Fruit fly (Drosophila melanogaster) whole organism, prepupa: ENCODE results near the gene Hibch.

Experiments
- Blimp-1 ChIP-seq: fragments of 200-800 bp; sonication (Bioruptor generic); optimal IDR thresholded peaks from 3 replicates; lab custom pipeline; 2017; ENCODE audit warnings: missing biosample characterization, missing genetic modification characterization, mild to moderate bottlenecking, moderate library complexity, missing genetic modification reagents
- CG11294 ChIP-seq: fragments of 200-800 bp; sonication (Bioruptor generic); IDR thresholded peaks from 2 replicates; pipeline ENCODE4 v1.3.6; 2022; ENCODE audit warnings: missing biosample characterization, missing genetic modification characterization
- CG1621 ChIP-seq: fragments of 200-800 bp; sonication (Bioruptor generic); optimal IDR thresholded peaks from 3 replicates; lab custom pipeline; 2018; ENCODE audit warnings: missing biosample characterization, mild to moderate bottlenecking, missing genetic modification characterization
- CG16779 ChIP-seq: fragments of 200-800 bp; sonication (Bioruptor generic); optimal IDR thresholded peaks from 3 replicates; lab custom pipeline; 2017; ENCODE audit warnings: missing biosample characterization, mild to moderate bottlenecking, missing genetic modification characterization
- CG3032 ChIP-seq: fragments of 200-800 bp; optimal IDR thresholded peaks from 2 replicates; lab custom pipeline; 2019; ENCODE audit warnings: missing biosample characterization, mild to moderate bottlenecking, missing genetic modification characterization, moderate library complexity
- CG31627 ChIP-seq: fragments of 200-800 bp; sonication (Bioruptor generic); optimal IDR thresholded peaks from 3 replicates; lab custom pipeline; 2016; ENCODE audit warnings: missing biosample characterization, missing genetic modification characterization
- CG34406 ChIP-seq: fragments of 200-800 bp; sonication (Bioruptor generic); optimal IDR thresholded peaks from 3 replicates; lab custom pipeline; 2016; ENCODE audit warnings: missing biosample characterization, missing genetic modification characterization
- CG4318 ChIP-seq: fragments of 200-800 bp; sonication (Bioruptor generic); optimal IDR thresholded peaks from 3 replicates; lab custom pipeline; 2017; ENCODE audit warnings: missing biosample characterization, mild to moderate bottlenecking, missing genetic modification characterization
- CG6163 ChIP-seq: fragments of 200-800 bp; sonication (Bioruptor generic); IDR thresholded peaks from 3 replicates; pipeline ENCODE4 v1.3.6; 2022; ENCODE audit warnings: missing biosample characterization, missing genetic modification characterization
- CG6276 ChIP-seq: fragments of 200-800 bp; sonication (Bioruptor generic); optimal IDR thresholded peaks from 2 replicates; lab custom pipeline; 2017; ENCODE audit warnings: missing biosample characterization, mild to moderate bottlenecking, missing genetic modification characterization
- CG6792 ChIP-seq: fragments of 200-800 bp; sonication (Bioruptor generic); optimal IDR thresholded peaks from 3 replicates; lab custom pipeline; 2016; ENCODE audit warnings: missing biosample characterization, missing genetic modification characterization
- CG6808 ChIP-seq: fragments of 200-800 bp; sonication (Bioruptor generic); optimal IDR thresholded peaks from 3 replicates; lab custom pipeline; 2017; ENCODE audit warnings: missing biosample characterization, missing genetic modification characterization, mild to moderate bottlenecking, moderate library complexity, missing genetic modification reagents
- CG6854 ChIP-seq: fragments of 200-800 bp; sonication (Bioruptor generic); optimal IDR thresholded peaks from 2 replicates; lab custom pipeline; 2017; ENCODE audit warnings: missing biosample characterization, mild to moderate bottlenecking, missing genetic modification characterization
- CG8119 ChIP-seq: fragments of 200-800 bp; sonication (Bioruptor generic); IDR thresholded peaks from 3 replicates; pipeline ENCODE4 v1.3.6; 2022; ENCODE audit warnings: missing biosample characterization, missing genetic modification characterization
- CG8319 ChIP-seq: fragments of 200-800 bp; sonication (Bioruptor generic); optimal IDR thresholded peaks from 3 replicates; lab custom pipeline; 2016; ENCODE audit warnings: missing biosample characterization, missing genetic modification characterization
- CG8632 ChIP-seq: fragments of 200-800 bp; sonication (Bioruptor generic); optimal IDR thresholded peaks from 3 replicates; lab custom pipeline; 2016; ENCODE audit warnings: missing biosample characterization, missing genetic modification characterization
- CG9139 ChIP-seq: fragments of 200-800 bp; sonication (Bioruptor generic); optimal IDR thresholded peaks from 3 replicates; lab custom pipeline; 2017; ENCODE audit warnings: missing biosample characterization, mild to moderate bottlenecking, missing genetic modification characterization
- Eip78C ChIP-seq: fragments of 200-800 bp; sonication (Bioruptor generic); peaks from one replicate; lab custom pipeline; 2016; ENCODE audit warnings: missing biosample characterization, missing genetic modification characterization
- Eip93F ChIP-seq: fragments of 200-800 bp; sonication (Bioruptor generic); optimal IDR thresholded peaks from 2 replicates; lab custom pipeline; 2016; ENCODE audit warnings: missing biosample characterization, mild to moderate bottlenecking, missing genetic modification characterization
- Ets96B ChIP-seq: fragments of 200-800 bp; optimal IDR thresholded peaks from 2 replicates; lab custom pipeline; 2019; ENCODE audit warnings: missing biosample characterization, mild to moderate bottlenecking, missing genetic modification characterization, moderate library complexity
- Gug ChIP-seq: fragments of 200-800 bp; sonication (Bioruptor generic); IDR thresholded peaks from 2 replicates; pipeline ENCODE4 v1.3.6; 2022; ENCODE audit warnings: missing biosample characterization, missing genetic modification characterization
- Hr39 ChIP-seq: fragments of 200-800 bp; sonication (Bioruptor generic); optimal IDR thresholded peaks from 2 replicates; lab custom pipeline; 2016; ENCODE audit warnings: missing biosample characterization, missing genetic modification characterization
- OdsH ChIP-seq: fragments of 200-800 bp; sonication (Bioruptor generic); optimal IDR thresholded peaks from 3 replicates; lab custom pipeline; 2016; ENCODE audit warnings: missing biosample characterization, missing genetic modification characterization
- Sox15 ChIP-seq: fragments of 200-800 bp; sonication (Bioruptor generic); optimal IDR thresholded peaks from 3 replicates; lab custom pipeline; 2016; ENCODE audit warnings: missing biosample characterization, missing genetic modification characterization
- acj6 ChIP-seq: fragments of 200-800 bp; sonication (Bioruptor generic); optimal IDR thresholded peaks from 3 replicates; lab custom pipeline; 2016; ENCODE audit warnings: missing biosample characterization, missing genetic modification characterization
- cyc ChIP-seq: fragments of 200-800 bp; sonication (Bioruptor generic); optimal IDR thresholded peaks from 3 replicates; lab custom pipeline; 2016; ENCODE audit warnings: missing biosample characterization, missing genetic modification characterization
- dac ChIP-seq: fragments of 200-800 bp; sonication (Bioruptor generic); optimal IDR thresholded peaks from 2 replicates; lab custom pipeline; 2017; ENCODE audit warnings: missing biosample characterization, mild to moderate bottlenecking, missing genetic modification characterization
- dsx ChIP-seq: fragments of 200-800 bp; optimal IDR thresholded peaks from 3 replicates; lab custom pipeline; 2019; ENCODE audit warnings: missing biosample characterization, mild to moderate bottlenecking, missing genetic modification characterization, moderate library complexity; ENCODE audit not compliant: poor library complexity, severe bottlenecking
- eg ChIP-seq: fragments of 200-800 bp; sonication (Bioruptor generic); IDR thresholded peaks from 3 replicates; pipeline ENCODE4 v1.3.6; 2022; ENCODE audit warnings: missing biosample characterization, missing genetic modification characterization
- esn ChIP-seq: fragments of 200-800 bp; sonication (Bioruptor generic); optimal IDR thresholded peaks from 2 replicates; lab custom pipeline; 2016; ENCODE audit warnings: missing biosample characterization, mild to moderate bottlenecking, missing genetic modification characterization, moderate library complexity
- fd85E ChIP-seq: fragments of 200-800 bp; sonication (Bioruptor generic); optimal IDR thresholded peaks from 3 replicates; lab custom pipeline; 2016; ENCODE audit warnings: missing biosample characterization, missing genetic modification characterization
- fkh ChIP-seq: fragments of 200-800 bp; sonication (Bioruptor generic); optimal IDR thresholded peaks from 3 replicates; lab custom pipeline; 2017; ENCODE audit warnings: missing biosample characterization, mild to moderate bottlenecking, missing genetic modification characterization, moderate library complexity
- lz ChIP-seq: fragments of 200-800 bp; sonication (Bioruptor generic); optimal IDR thresholded peaks from 3 replicates; lab custom pipeline; 2016; ENCODE audit warnings: missing biosample characterization, missing genetic modification characterization
- net ChIP-seq: fragments of 200-800 bp; sonication (Bioruptor generic); optimal IDR thresholded peaks from 3 replicates; lab custom pipeline; 2016; ENCODE audit warnings: missing biosample characterization, missing genetic modification characterization
- pdm3 ChIP-seq: fragments of 200-800 bp; sonication (Bioruptor generic); optimal IDR thresholded peaks from 3 replicates; lab custom pipeline; 2016; ENCODE audit warnings: missing biosample characterization, missing genetic modification characterization
- spab ChIP-seq: fragments of 200-800 bp; sonication (Bioruptor generic); optimal IDR thresholded peaks from 2 replicates; lab custom pipeline; 2017; ENCODE audit warnings: missing biosample characterization, mild to moderate bottlenecking, missing genetic modification characterization, missing genetic modification reagents
- ss ChIP-seq, 2 experiments: fragments of 200-800 bp; sonication (Bioruptor generic); optimal IDR thresholded peaks; 2 replicates in 1 of 2; 3 replicates in 1 of 2; lab custom pipeline; 2017 to 2018; ENCODE audit warnings: mild to moderate bottlenecking in 2 of 2, missing biosample characterization in 2 of 2, missing genetic modification characterization in 2 of 2, moderate library complexity in 1 of 2
- svp ChIP-seq: fragments of 200-800 bp; sonication (Bioruptor generic); peaks from one replicate; lab custom pipeline; 2016; ENCODE audit warnings: missing biosample characterization, missing genetic modification characterization
- topi ChIP-seq: fragments of 200-800 bp; sonication (Bioruptor generic); optimal IDR thresholded peaks from 3 replicates; lab custom pipeline; 2016; ENCODE audit warnings: missing biosample characterization, missing genetic modification characterization
- vri ChIP-seq: fragments of 200-800 bp; sonication (Bioruptor generic); optimal IDR thresholded peaks from 3 replicates; lab custom pipeline; 2016; ENCODE audit warnings: missing biosample characterization, mild to moderate bottlenecking, missing genetic modification characterization

Hibch gene

DNA sequence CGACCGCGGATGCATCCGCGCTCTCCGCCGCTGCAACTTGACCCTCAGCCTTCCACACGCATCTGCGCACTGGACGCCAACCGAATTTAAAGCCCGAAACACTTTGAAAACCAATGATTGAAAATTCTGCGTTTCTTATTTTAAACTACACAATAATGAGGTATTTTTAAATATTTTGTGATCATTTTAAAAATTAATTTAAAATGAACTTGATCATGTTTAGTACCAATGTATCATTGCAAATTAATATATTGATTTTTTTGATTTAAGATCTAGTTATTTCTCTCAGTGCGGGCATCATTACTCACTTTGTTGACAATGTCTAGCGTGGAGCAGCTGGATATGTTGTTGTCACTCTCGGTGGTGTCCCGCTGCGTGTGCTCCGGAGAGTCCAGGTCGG, 9.8 kb downstream of the Hibch start (continued):
- TF ChIP-seq lz (GFP tag; lab: Kevin White, UChicago) (peak; percentile 43), pdm3 (GFP tag; lab: Kevin White, UChicago) (no peak), acj6 (GFP tag; lab: Kevin White, UChicago) (no peak), CG31627 (GFP tag; lab: Kevin White, UChicago) (peak; percentile 18), vri (GFP tag; lab: Kevin White, UChicago) (no peak), CG8119 (GFP tag; lab: Robert Waterston, UW) (peak; percentile 74; the same call in 2 of the 3 replicates), Blimp-1 (GFP tag; lab: Kevin White, UChicago) (no peak), CG4318 (GFP tag; lab: Kevin White, UChicago) (no peak), topi (GFP tag; lab: Kevin White, UChicago) (no peak), CG6163 (GFP tag; lab: Robert Waterston, UW) (peak; percentile 60; the same call in 2 of the 3 replicates), Ets96B (tag; lab: Kevin White, UChicago) (peak; percentile 57), CG6808 (no peak), CG6276 (GFP tag; lab: Kevin White, UChicago) (no peak), dsx (GFP tag; lab: Kevin White, UChicago) (peak; percentile 58), Eip93F (GFP tag; lab: Kevin White, UChicago) (no peak), net (GFP tag; lab: Kevin White, UChicago) (no peak), ss (GFP tag; optimal IDR thresholded peaks at IDR 0.05; lab: Kevin White, UChicago) (no peak), OdsH (no peak), CG34406 (GFP tag; lab: Kevin White, UChicago) (no peak), CG8632 (GFP tag; lab: Kevin White, UChicago) (no peak), Hr39 (GFP tag; lab: Kevin White, UChicago) (no peak), CG3032 (tag; lab: Kevin White, UChicago) (peak; percentile 35), CG8319 (GFP tag; lab: Kevin White, UChicago) (no peak), CG6792 (peak; percentile 50), CG6854 (GFP tag; lab: Kevin White, UChicago) (no peak), Sox15 (GFP tag; lab: Kevin White, UChicago) (no peak), CG16779 (no peak), CG11294 (GFP tag; lab: Robert Waterston, UW) (no peak), CG1621 (tag; lab: Kevin White, UChicago) (no peak)

dm6 chr3R:15367477-15367876, 10.4 kb downstream of the Hibch start, which contains the start of gene CG34404:
Gene CG34404, minus strand, starts transcription at chr3R:15367665.
- TF ChIP-seq Ets96B (tag; lab: Kevin White, UChicago) (no peak), eg (GFP tag; lab: Robert Waterston, UW) (no peak), Eip78C (GFP tag; lab: Kevin White, UChicago) (peak; percentile 40), Hr39 (GFP tag; lab: Kevin White, UChicago) (no peak), CG6854 (GFP tag; lab: Kevin White, UChicago) (no peak), Eip93F (GFP tag; lab: Kevin White, UChicago) (no peak), esn (GFP tag; lab: Kevin White, UChicago) (peak; percentile 22), CG8119 (GFP tag; lab: Robert Waterston, UW) (no peak)

DNA sequence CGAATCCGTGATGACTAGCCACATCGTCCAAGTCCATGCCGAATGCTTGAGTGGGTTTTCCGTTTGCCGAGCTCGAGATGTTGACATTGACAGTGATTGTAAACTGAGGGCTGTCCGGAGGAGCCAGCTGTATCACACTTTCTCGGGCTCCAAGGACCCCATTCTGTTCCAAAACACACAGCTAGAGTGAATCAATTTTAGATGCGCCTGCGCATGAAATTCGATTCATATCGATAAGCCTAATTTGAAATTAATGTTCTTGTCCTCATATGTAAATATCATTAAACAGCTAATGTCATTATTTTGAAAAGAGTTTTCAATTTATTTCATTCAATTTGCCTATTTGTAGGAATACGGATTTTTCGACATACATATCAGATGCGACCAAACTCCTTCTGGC, 12.7 kb downstream of the Hibch start, which contains the start of gene CG14868:
CG14868 (minus strand) TSS at position 204 of the 400 bp plus-strand sequence.
- TF ChIP-seq vri (GFP tag; lab: Kevin White, UChicago) (no peak), CG9139 (GFP tag; lab: Kevin White, UChicago) (no peak), fkh (no peak), svp (no peak), fd85E (GFP tag; lab: Kevin White, UChicago) (no peak), spab (GFP tag; lab: Kevin White, UChicago) (no peak), Hr39 (GFP tag; lab: Kevin White, UChicago) (no peak), CG6808 (no peak), dac (no peak), ss (GFP tag; optimal IDR thresholded peaks at IDR 0.05; lab: Kevin White, UChicago) (no peak), cyc (GFP tag; lab: Kevin White, UChicago) (no peak), Gug (GFP tag; lab: Robert Waterston, UW) (no peak), CG6854 (GFP tag; lab: Kevin White, UChicago) (no peak), Ets96B (tag; lab: Kevin White, UChicago) (no peak)
- TF ChIP-seq, all 60 proteins: peak for 0
